Fruit fly (Drosophila melanogaster) whole organism, embryonic: ENCODE results near the gene cup.
A peak's percentile ranks its signal among the peaks of the same experiment; 100 is the strongest.

Source experiments
- CG10267 ChIP-seq: fragments of 200-800 bp; sonication (Bioruptor generic); optimal IDR thresholded peaks from 2 replicates; lab custom pipeline; 2018; ENCODE audit warnings: missing biosample characterization, mild to moderate bottlenecking, missing genetic modification characterization, moderate library complexity
- CG10274 ChIP-seq: fragments of 200-800 bp; sonication (Bioruptor generic); optimal IDR thresholded peaks from 3 replicates; lab custom pipeline; 2017; ENCODE audit warnings: missing biosample characterization, mild to moderate bottlenecking, missing genetic modification characterization
- CG11723 ChIP-seq: fragments of 200-800 bp; sonication (Bioruptor generic); optimal IDR thresholded peaks from 2 replicates; lab custom pipeline; 2017; ENCODE audit warnings: missing biosample characterization, mild to moderate bottlenecking, missing genetic modification characterization
- CG12391 ChIP-seq: fragments of 200-800 bp; sonication (Bioruptor generic); optimal IDR thresholded peaks from 3 replicates; lab custom pipeline; 2018; ENCODE audit warnings: missing biosample characterization, mild to moderate bottlenecking, missing genetic modification characterization, moderate library complexity
- CG13894 ChIP-seq: fragments of 200-800 bp; sonication (Bioruptor generic); optimal IDR thresholded peaks from 3 replicates; lab custom pipeline; 2018; ENCODE audit warnings: missing biosample characterization, mild to moderate bottlenecking, missing genetic modification characterization, moderate library complexity
- CG15479 ChIP-seq: fragments of 200-800 bp; sonication (Bioruptor generic); optimal IDR thresholded peaks from 3 replicates; lab custom pipeline; 2019; ENCODE audit warnings: missing biosample characterization, mild to moderate bottlenecking, missing genetic modification characterization, moderate library complexity
- CG15696 ChIP-seq: fragments of 200-800 bp; sonication (Bioruptor generic); optimal IDR thresholded peaks from 2 replicates; lab custom pipeline; 2019; ENCODE audit warnings: missing biosample characterization, mild to moderate bottlenecking, missing genetic modification characterization, moderate library complexity
- CG1602 ChIP-seq: fragments of 200-800 bp; sonication (Bioruptor generic); optimal IDR thresholded peaks from 3 replicates; lab custom pipeline; 2016; ENCODE audit warnings: missing biosample characterization, missing genetic modification characterization
- CG17328 ChIP-seq: fragments of 200-800 bp; sonication (Bioruptor generic); IDR thresholded peaks from 2 replicates; pipeline ENCODE4 v1.3.6; 2022; ENCODE audit warnings: missing biosample characterization, missing genetic modification characterization
- CG17829 ChIP-seq: fragments of 200-800 bp; optimal IDR thresholded peaks from 2 replicates; lab custom pipeline; 2019; ENCODE audit warnings: missing biosample characterization, mild to moderate bottlenecking, missing genetic modification characterization, moderate library complexity
- CG18011 ChIP-seq: fragments of 200-800 bp; sonication (Bioruptor generic); optimal IDR thresholded peaks from 2 replicates; lab custom pipeline; 2017; ENCODE audit warnings: missing biosample characterization, missing genetic modification characterization, mild to moderate bottlenecking, moderate library complexity, missing genotype
- CG18262 ChIP-seq: fragments of 200-800 bp; optimal IDR thresholded peaks from 3 replicates; lab custom pipeline; 2019; ENCODE audit warnings: missing biosample characterization, mild to moderate bottlenecking, missing genetic modification characterization, moderate library complexity
- CG18599 ChIP-seq: fragments of 200-800 bp; sonication (Bioruptor generic); optimal IDR thresholded peaks from 3 replicates; lab custom pipeline; 2017; ENCODE audit warnings: missing biosample characterization, missing genetic modification characterization, mild to moderate bottlenecking, moderate library complexity, missing genetic modification reagents
- CG30020 ChIP-seq: fragments of 200-800 bp; optimal IDR thresholded peaks from 2 replicates; lab custom pipeline; 2019; ENCODE audit warnings: missing biosample characterization, mild to moderate bottlenecking, missing genetic modification characterization, moderate library complexity
- CG4730 ChIP-seq: fragments of 200-800 bp; sonication (Bioruptor generic); IDR thresholded peaks from 2 replicates; pipeline ENCODE4 v1.3.6; 2022; ENCODE audit warnings: missing biosample characterization, missing genetic modification characterization
- CG4854 ChIP-seq: fragments of 200-800 bp; sonication (Bioruptor generic); optimal IDR thresholded peaks from 2 replicates; lab custom pipeline; 2016; ENCODE audit warnings: missing biosample characterization, missing genetic modification characterization, inconsistent platforms
- CG6254 ChIP-seq: fragments of 200-800 bp; sonication (Bioruptor generic); optimal IDR thresholded peaks from 3 replicates; lab custom pipeline; 2017; ENCODE audit warnings: mild to moderate bottlenecking, missing biosample characterization, missing genetic modification reagents, missing genetic modification characterization
- CG6791 ChIP-seq: fragments of 200-800 bp; sonication (Bioruptor generic); IDR thresholded peaks from 3 replicates; pipeline ENCODE4 v1.3.6; 2022; ENCODE audit warnings: missing biosample characterization, missing genetic modification characterization; ENCODE audit not compliant: partially characterized antibody
- CG7271 ChIP-seq: fragments of 200-800 bp; sonication (Bioruptor generic); optimal IDR thresholded peaks from 2 replicates; lab custom pipeline; 2018; ENCODE audit warnings: missing biosample characterization, mild to moderate bottlenecking, missing genetic modification characterization, moderate library complexity
- CG7987 ChIP-seq: fragments of 200-800 bp; sonication (Bioruptor generic); optimal IDR thresholded peaks from 2 replicates; lab custom pipeline; 2018; ENCODE audit warnings: missing biosample characterization, mild to moderate bottlenecking, missing genetic modification characterization, moderate library complexity
- CG8478 ChIP-seq: fragments of >200 bp; optimal IDR thresholded peaks from 2 replicates; lab custom pipeline; 2018
- CG8765 ChIP-seq: fragments of 200-800 bp; sonication (Bioruptor generic); IDR thresholded peaks from 2 replicates; pipeline ENCODE4 v1.3.6; 2022; ENCODE audit warnings: missing biosample characterization, missing genetic modification characterization
- CrebB ChIP-seq: fragments of 200-800 bp; sonication (Bioruptor generic); optimal IDR thresholded peaks from 3 replicates; lab custom pipeline; 2018; ENCODE audit warnings: missing biosample characterization, mild to moderate bottlenecking, missing genetic modification characterization
- D19B ChIP-seq: fragments of 200-800 bp; sonication (Bioruptor generic); optimal IDR thresholded peaks from 2 replicates; lab custom pipeline; 2017; ENCODE audit warnings: missing biosample characterization, mild to moderate bottlenecking, missing genetic modification characterization
- Kr ChIP-seq: fragments of 200-800 bp; sonication (Bioruptor generic); optimal IDR thresholded peaks from 2 replicates; lab custom pipeline; 2017; ENCODE audit warnings: missing biosample characterization, mild to moderate bottlenecking, missing genetic modification characterization
- Nf-YC ChIP-seq: fragments of 200-800 bp; optimal IDR thresholded peaks from 3 replicates; lab custom pipeline; 2019; ENCODE audit warnings: missing biosample characterization, mild to moderate bottlenecking, missing genetic modification characterization, moderate library complexity
- Sox102F ChIP-seq: fragments of 200-800 bp; sonication (Bioruptor generic); optimal IDR thresholded peaks from 2 replicates; lab custom pipeline; 2018; ENCODE audit warnings: missing biosample characterization, mild to moderate bottlenecking, missing genetic modification characterization, moderate library complexity
- ab ChIP-seq: fragments of 200-800 bp; sonication (Bioruptor generic); optimal IDR thresholded peaks from 2 replicates; lab custom pipeline; 2016; ENCODE audit warnings: missing biosample characterization, missing genetic modification characterization
- cas ChIP-seq: fragments of 200-800 bp; sonication (Bioruptor generic); IDR thresholded peaks from 2 replicates; pipeline ENCODE4 v1.3.6; 2022; ENCODE audit warnings: missing biosample characterization, missing genetic modification characterization
- chinmo ChIP-seq: fragments of 200-800 bp; sonication (Bioruptor generic); IDR thresholded peaks from 4 replicates; pipeline ENCODE4 v1.3.6; 2022; ENCODE audit warnings: missing biosample characterization, missing genetic modification characterization; ENCODE audit not compliant: partially characterized antibody
- chm ChIP-seq: fragments of 200-800 bp; sonication (Bioruptor generic); IDR thresholded peaks from 2 replicates; pipeline ENCODE4 v1.3.6; 2022; ENCODE audit warnings: missing biosample characterization, missing genetic modification characterization
- dmrt11E ChIP-seq: fragments of 200-800 bp; sonication (Bioruptor generic); optimal IDR thresholded peaks from 3 replicates; lab custom pipeline; 2018; ENCODE audit warnings: missing biosample characterization, mild to moderate bottlenecking, missing genetic modification characterization, moderate library complexity
- gcm ChIP-seq: fragments of 200-800 bp; sonication (Bioruptor generic); optimal IDR thresholded peaks from 2 replicates; lab custom pipeline; 2019; ENCODE audit warnings: missing biosample characterization, mild to moderate bottlenecking, missing genetic modification characterization, moderate library complexity
- gfzf ChIP-seq: fragments of 200-800 bp; sonication (Bioruptor generic); optimal IDR thresholded peaks from 2 replicates; lab custom pipeline; 2016; ENCODE audit warnings: missing biosample characterization, mild to moderate bottlenecking, missing genetic modification characterization, moderate library complexity
- insv ChIP-seq, 2 experiments: fragments of 200-800 bp; sonication (Bioruptor generic); optimal IDR thresholded peaks; 3 replicates each; lab custom pipeline; 2016 to 2018; ENCODE audit warnings: missing biosample characterization in 2 of 2, missing genetic modification characterization in 2 of 2
- jing ChIP-seq: fragments of 200-800 bp; sonication (Bioruptor generic); optimal IDR thresholded peaks from 2 replicates; lab custom pipeline; 2018; ENCODE audit warnings: missing biosample characterization, mild to moderate bottlenecking, missing genetic modification characterization
- ken ChIP-seq: fragments of 200-800 bp; sonication (Bioruptor generic); IDR thresholded peaks from 3 replicates; pipeline ENCODE4 v1.3.6; 2022; ENCODE audit warnings: missing biosample characterization, missing genetic modification characterization
- luna ChIP-seq: fragments of 200-800 bp; sonication (Bioruptor generic); optimal IDR thresholded peaks from 2 replicates; lab custom pipeline; 2016; ENCODE audit warnings: missing biosample characterization, missing genetic modification characterization
- mirr ChIP-seq: fragments of 200-800 bp; sonication (Bioruptor generic); optimal IDR thresholded peaks from 3 replicates; lab custom pipeline; 2018; ENCODE audit warnings: missing biosample characterization, mild to moderate bottlenecking, missing genetic modification characterization
- odd ChIP-seq: fragments of 200-800 bp; sonication (Bioruptor generic); optimal IDR thresholded peaks from 2 replicates; lab custom pipeline; 2017; ENCODE audit warnings: missing biosample characterization, mild to moderate bottlenecking, missing genetic modification characterization
- pho ChIP-seq: fragments of 200-800 bp; sonication (Bioruptor generic); optimal IDR thresholded peaks from 2 replicates; lab custom pipeline; 2016; ENCODE audit warnings: missing biosample characterization, missing genetic modification characterization
- pnt ChIP-seq: fragments of 200-800 bp; sonication (Bioruptor generic); optimal IDR thresholded peaks from 3 replicates; lab custom pipeline; 2016; ENCODE audit warnings: missing biosample characterization, missing genetic modification characterization
- prd ChIP-seq, 3 experiments: fragments of >200 bp in 2 of 3; fragments of 200-800 bp in 1 of 3; sonication (Bioruptor generic) in 1 of 3; optimal IDR thresholded peaks in 2 of 3; IDR thresholded peaks in 1 of 3; 2 replicates in 2 of 3; 3 replicates in 1 of 3; pipeline versions ENCODE4 v1.3.6 to Lab custom; 2017 to 2022; ENCODE audit warnings: missing biosample characterization in 1 of 3, missing genetic modification characterization in 1 of 3
- run ChIP-seq: fragments of 200-800 bp; sonication (Bioruptor generic); optimal IDR thresholded peaks from 3 replicates; lab custom pipeline; 2018; ENCODE audit warnings: missing biosample characterization, mild to moderate bottlenecking, missing genetic modification characterization
- seq ChIP-seq: fragments of 200-800 bp; sonication (Bioruptor generic); IDR thresholded peaks from 2 replicates; pipeline ENCODE4 v1.3.6; 2022; ENCODE audit warnings: missing biosample characterization, missing genetic modification characterization
- sna ChIP-seq: fragments of 200-800 bp; sonication (Bioruptor generic); IDR thresholded peaks from 2 replicates; pipeline ENCODE4 v1.3.6; 2022; ENCODE audit warnings: missing biosample characterization, missing genetic modification characterization; ENCODE audit not compliant: partially characterized antibody
- sob ChIP-seq: fragments of 200-800 bp; sonication (Bioruptor generic); IDR thresholded peaks from 2 replicates; pipeline ENCODE4 v1.3.6; 2022; ENCODE audit warnings: missing biosample characterization, missing genetic modification characterization
- stwl ChIP-seq: fragments of 200-800 bp; sonication (Bioruptor generic); optimal IDR thresholded peaks from 3 replicates; lab custom pipeline; 2018; ENCODE audit warnings: missing biosample characterization, mild to moderate bottlenecking, missing genetic modification characterization, moderate library complexity
- toy ChIP-seq: fragments of 200-800 bp; sonication (Bioruptor generic); IDR thresholded peaks from 2 replicates; pipeline ENCODE4 v1.3.6; 2022; ENCODE audit warnings: missing biosample characterization, missing genetic modification characterization

The cup gene

dm6 chr2L:6723750-6724503, 60.5 kb downstream of the cup start, which contains the start of gene Liprin-alpha (continued):
- TF ChIP-seq Kr (GFP tag; lab: Kevin White, UChicago) (no peak), jing (GFP tag; lab: Kevin White, UChicago) (no peak), sna (GFP tag; lab: Robert Waterston, UW) (no peak), CG10274 (GFP tag; lab: Kevin White, UChicago) (no peak), CG15696 (tag; lab: Kevin White, UChicago) (no peak), pnt (no peak), CG4854 (GFP tag; lab: Kevin White, UChicago) (no peak), CG4730 (no peak), CG13894 (tag; lab: Kevin White, UChicago) (no peak), Nf-YC (tag; lab: Kevin White, UChicago) (no peak), run (tag; lab: Kevin White, UChicago) (no peak), ken (no peak), CG17829 (tag; lab: Kevin White, UChicago) (no peak), CG7271 (tag; lab: Kevin White, UChicago) (no peak), CG12391 (tag; lab: Kevin White, UChicago) (no peak), CG1602 (GFP tag; lab: Kevin White, UChicago) (no peak), D19B (GFP tag; lab: Kevin White, UChicago) (no peak), CG7987 (GFP tag; lab: Kevin White, UChicago) (no peak), sob (GFP tag; lab: Robert Waterston, UW) (no peak), dmrt11E (no peak), CG18262 (tag; lab: Kevin White, UChicago) (no peak), CG17328 (GFP tag; lab: Robert Waterston, UW) (no peak), luna (GFP tag; lab: Kevin White, UChicago) (no peak), CG10267 (tag; lab: Kevin White, UChicago) (no peak), insv (GFP tag; optimal IDR thresholded peaks at IDR 0.05; lab: Kevin White, UChicago) (peak; percentile 14 to 92), odd (GFP tag; lab: Kevin White, UChicago) (no peak), CG8765 (GFP tag; lab: Robert Waterston, UW) (no peak), CG18599 (GFP tag; lab: Kevin White, UChicago) (no peak), prd (optimal IDR thresholded peaks at IDR 0.05; lab: Kevin White, UChicago) (no peak), prd (GFP tag; IDR thresholded peaks at IDR 0.05; lab: Robert Waterston, UW) (no peak; the same call in 2 of the 3 replicates), gfzf (GFP tag; lab: Kevin White, UChicago) (peak; percentile 79), CG6254 (no peak), pho (GFP tag; lab: Kevin White, UChicago) (no peak), toy (GFP tag; lab: Robert Waterston, UW) (no peak), cas (no peak), CG11723 (GFP tag; lab: Kevin White, UChicago) (no peak), CG8478 (lab: Kevin White, UChicago) (peak; percentile 88), seq (no peak), Sox102F (GFP tag; lab: Kevin White, UChicago) (no peak), CG15479 (GFP tag; lab: Kevin White, UChicago) (peak; percentile 82), CG18011 (no peak), ab (GFP tag; lab: Kevin White, UChicago) (no peak), chinmo (GFP tag; lab: Robert Waterston, UW) (peak; percentile 89), mirr (GFP tag; lab: Kevin White, UChicago) (no peak), CG6791 (GFP tag; lab: Robert Waterston, UW) (no peak), stwl (tag; lab: Kevin White, UChicago) (no peak), chm (GFP tag; lab: Robert Waterston, UW) (peak; percentile 56; the same call in 1 of the 2 replicates), gcm (no peak), CG30020 (no peak), CrebB (tag; lab: Kevin White, UChicago) (no peak)
